Worm (Caenorhabditis elegans) whole organism, young adult: Measurements from ENCODE around the gene daf-22.

ENCODE experiments used
- B0035.1 ChIP-seq: sonication (generic microtip); optimal IDR thresholded peaks from 2 replicates; lab custom pipeline; 2016; ENCODE audit warnings: missing genetic modification characterization, mild to moderate bottlenecking, missing compliant biosample characterization, missing genotype, missing genetic modification reagents
- F23B12.7 ChIP-seq: sonication (generic microtip); optimal IDR thresholded peaks from 2 replicates; lab custom pipeline; 2017; ENCODE audit warnings: missing genetic modification characterization, mild to moderate bottlenecking, missing compliant biosample characterization, antibody characterized with exemption, moderate library complexity; ENCODE audit not compliant: insufficient read depth
- F49E8.2 ChIP-seq: sonication (generic microtip); optimal IDR thresholded peaks from 3 replicates; lab custom pipeline; 2017; ENCODE audit warnings: missing genetic modification characterization, mild to moderate bottlenecking, missing compliant biosample characterization, antibody characterized with exemption, moderate library complexity; ENCODE audit not compliant: insufficient read depth
- F57A8.1 ChIP-seq: fragments of 200-800 bp; sonication (Bioruptor generic); optimal IDR thresholded peaks from 2 replicates; lab custom pipeline; 2018; ENCODE audit warnings: mild to moderate bottlenecking, missing genetic modification characterization, moderate library complexity, missing compliant biosample characterization
- K12H6.12 ChIP-seq: fragments of 200-800 bp; sonication (Bioruptor generic); optimal IDR thresholded peaks from 2 replicates; lab custom pipeline; 2018; ENCODE audit warnings: mild to moderate bottlenecking, missing genetic modification characterization, missing compliant biosample characterization
- T26A5.8 ChIP-seq: sonication (generic microtip); optimal IDR thresholded peaks from 2 replicates; lab custom pipeline; 2016; ENCODE audit warnings: missing genetic modification characterization, missing compliant biosample characterization
- Y53G8AR.9 ChIP-seq: fragments of 200-800 bp; sonication (Bioruptor generic); conservative IDR thresholded peaks from 2 replicates; pipeline ENCODE4 v1.3.6; 2022; ENCODE audit warnings: missing genetic modification reagents, missing genetic modification characterization, missing compliant biosample characterization
- Y56A3A.18 ChIP-seq: fragments of 200-800 bp; sonication (Bioruptor generic); IDR thresholded peaks from 2 replicates; pipeline ENCODE4 v1.3.6; 2022; ENCODE audit warnings: missing genetic modification reagents, missing genetic modification characterization, missing compliant biosample characterization
- ZK185.1 ChIP-seq: sonication (generic microtip); optimal IDR thresholded peaks from 2 replicates; lab custom pipeline; 2016; ENCODE audit warnings: mild to moderate bottlenecking, missing genetic modification characterization, missing compliant biosample characterization; ENCODE audit not compliant: poor library complexity, severe bottlenecking
- ama-1 ChIP-seq, 3 experiments: fragments of 150-350 bp in 1 of 3; sonication (generic microtip) in 2 of 3; optimal IDR thresholded peaks; 2 replicates each; lab custom pipeline; 2014 to 2018; ENCODE audit warnings: missing biosample characterization in 2 of 3, missing genetic modification characterization in 2 of 3, missing genetic modification reagents in 2 of 3
- aptf-3 ChIP-seq: fragments of 200-800 bp; sonication (Bioruptor generic); IDR thresholded peaks from 2 replicates; pipeline ENCODE4 v1.3.6; 2022; ENCODE audit warnings: missing genetic modification characterization, missing compliant biosample characterization
- athp-1 ChIP-seq: sonication (generic microtip); optimal IDR thresholded peaks from 2 replicates; lab custom pipeline; 2017; ENCODE audit warnings: mild to moderate bottlenecking, missing genetic modification characterization, missing compliant biosample characterization
- attf-6 ChIP-seq: fragments of 200-800 bp; sonication (Bioruptor generic); IDR thresholded peaks from 2 replicates; pipeline ENCODE4 v1.3.6; 2022; ENCODE audit warnings: missing genetic modification reagents, missing genetic modification characterization, missing compliant biosample characterization
- ccch-3 ChIP-seq: fragments of 200-800 bp; sonication (Bioruptor generic); optimal IDR thresholded peaks from 2 replicates; lab custom pipeline; 2018; ENCODE audit warnings: mild to moderate bottlenecking, missing genetic modification characterization, missing compliant biosample characterization
- ceh-91 ChIP-seq: fragments of 200-800 bp; sonication (Bioruptor generic); IDR thresholded peaks from 2 replicates; pipeline ENCODE4 v1.3.6; 2022; ENCODE audit warnings: missing genetic modification reagents, missing genetic modification characterization, missing compliant biosample characterization
- egl-18 ChIP-seq: fragments of 200-800 bp; sonication (Bioruptor generic); IDR thresholded peaks from 2 replicates; pipeline ENCODE4 v1.3.6; 2022; ENCODE audit warnings: missing genetic modification reagents, missing genetic modification characterization, missing compliant biosample characterization
- egl-44 ChIP-seq: fragments of 200-800 bp; sonication (Bioruptor generic); IDR thresholded peaks from 2 replicates; pipeline ENCODE4 v1.3.6; 2022; ENCODE audit warnings: missing genetic modification reagents, missing genetic modification characterization, missing compliant biosample characterization
- hsf-1 ChIP-seq: fragments of 200-800 bp; sonication (Bioruptor generic); IDR thresholded peaks from 2 replicates; pipeline ENCODE4 v1.3.6; 2022; ENCODE audit warnings: missing genetic modification reagents, missing genetic modification characterization, missing compliant biosample characterization
- let-526 ChIP-seq: fragments of 200-800 bp; sonication (Bioruptor generic); IDR thresholded peaks from 2 replicates; pipeline ENCODE4 v1.3.6; 2022; ENCODE audit warnings: missing genetic modification reagents, missing genetic modification characterization, missing compliant biosample characterization
- lin-26 ChIP-seq: fragments of 200-800 bp; sonication (Bioruptor generic); IDR thresholded peaks from 2 replicates; pipeline ENCODE4 v1.3.6; 2022; ENCODE audit warnings: missing genetic modification reagents, missing genetic modification characterization, missing compliant biosample characterization
- lin-35 ChIP-seq, 3 experiments: fragments of 150-350 bp in 2 of 3; sonication (generic microtip) in 1 of 3; optimal IDR thresholded peaks; 2 replicates each; lab custom pipeline; 2014 to 2018; ENCODE audit warnings: missing biosample characterization in 3 of 3, missing genetic modification characterization in 3 of 3, missing genetic modification reagents in 3 of 3
- lin-40 ChIP-seq: sonication (generic microtip); optimal IDR thresholded peaks from 2 replicates; lab custom pipeline; 2016; ENCODE audit warnings: missing genetic modification characterization, mild to moderate bottlenecking, missing compliant biosample characterization, missing genotype, missing genetic modification reagents
- lin-54 ChIP-seq: fragments of 200-800 bp; sonication (Bioruptor generic); optimal IDR thresholded peaks from 2 replicates; lab custom pipeline; 2018; ENCODE audit warnings: mild to moderate bottlenecking, missing genetic modification characterization, missing compliant biosample characterization
- lsl-1 ChIP-seq: fragments of 200-800 bp; sonication (Bioruptor generic); optimal IDR thresholded peaks from 2 replicates; lab custom pipeline; 2018; ENCODE audit warnings: mild to moderate bottlenecking, missing genetic modification characterization, moderate library complexity, missing compliant biosample characterization
- lsy-27 ChIP-seq: sonication (generic microtip); optimal IDR thresholded peaks from 2 replicates; lab custom pipeline; 2017; ENCODE audit warnings: missing genetic modification characterization, mild to moderate bottlenecking, missing compliant biosample characterization, antibody characterized with exemption, missing genotype, borderline replicate concordance; ENCODE audit not compliant: insufficient read depth
- madf-6 ChIP-seq: fragments of 200-800 bp; sonication (Bioruptor generic); IDR thresholded peaks from 2 replicates; pipeline ENCODE4 v1.3.6; 2022; ENCODE audit warnings: missing genetic modification reagents, missing genetic modification characterization, missing compliant biosample characterization
- mcd-1 ChIP-seq: fragments of 200-800 bp; sonication (Bioruptor generic); IDR thresholded peaks from 2 replicates; pipeline ENCODE4 v1.3.6; 2022; ENCODE audit warnings: missing genetic modification reagents, missing genetic modification characterization, missing compliant biosample characterization
- mxl-1 ChIP-seq: sonication (generic microtip); optimal IDR thresholded peaks from 2 replicates; lab custom pipeline; 2016; ENCODE audit warnings: missing genetic modification characterization, missing compliant biosample characterization
- nfya-1 ChIP-seq: sonication (generic microtip); optimal IDR thresholded peaks from 2 replicates; lab custom pipeline; 2017; ENCODE audit warnings: antibody characterized with exemption, missing compliant biosample characterization, missing genetic modification characterization, borderline replicate concordance; ENCODE audit not compliant: insufficient read depth
- nfya-2 ChIP-seq: fragments of 200-800 bp; sonication (Bioruptor generic); IDR thresholded peaks from 2 replicates; pipeline ENCODE4 v1.3.6; 2022; ENCODE audit warnings: missing genetic modification reagents, missing genetic modification characterization, missing compliant biosample characterization
- nhr-120 ChIP-seq: fragments of 200-800 bp; sonication (Bioruptor generic); IDR thresholded peaks from 2 replicates; pipeline ENCODE4 v1.3.6; 2022; ENCODE audit warnings: missing genetic modification characterization, missing compliant biosample characterization
- nhr-80 ChIP-seq: sonication (generic microtip); optimal IDR thresholded peaks from 2 replicates; lab custom pipeline; 2016; ENCODE audit warnings: missing genetic modification characterization, missing compliant biosample characterization
- nhr-90 ChIP-seq: sonication (generic microtip); optimal IDR thresholded peaks from 2 replicates; lab custom pipeline; 2016; ENCODE audit warnings: missing genotype, mild to moderate bottlenecking, missing genetic modification characterization, missing compliant biosample characterization
- pbrm-1 ChIP-seq: fragments of 200-800 bp; sonication (Bioruptor generic); IDR thresholded peaks from 2 replicates; pipeline ENCODE4 v1.3.6; 2022; ENCODE audit warnings: missing genetic modification reagents, missing genetic modification characterization, missing compliant biosample characterization
- rpc-1 ChIP-seq, 2 experiments: fragments of 150-350 bp in 1 of 2; sonication (generic microtip) in 1 of 2; optimal IDR thresholded peaks; 2 replicates each; lab custom pipeline; 2014 to 2018; ENCODE audit warnings: missing biosample characterization in 1 of 2, missing genetic modification characterization in 1 of 2, missing genetic modification reagents in 1 of 2, missing genotype in 1 of 2
- sea-2 ChIP-seq: fragments of 200-800 bp; sonication (Bioruptor generic); IDR thresholded peaks from 2 replicates; pipeline ENCODE4 v1.3.6; 2022; ENCODE audit warnings: missing genetic modification characterization, missing compliant biosample characterization
- snpc-1.1 ChIP-seq: sonication (generic microtip); optimal IDR thresholded peaks from 2 replicates; lab custom pipeline; 2017; ENCODE audit warnings: missing genetic modification characterization, mild to moderate bottlenecking, missing compliant biosample characterization, antibody characterized with exemption, moderate library complexity, missing genotype, missing genetic modification reagents; ENCODE audit not compliant: insufficient read depth
- snpc-3.4 ChIP-seq: sonication (generic microtip); optimal IDR thresholded peaks from 2 replicates; lab custom pipeline; 2017; ENCODE audit warnings: missing genetic modification characterization, mild to moderate bottlenecking, missing compliant biosample characterization, antibody characterized with exemption, moderate library complexity, missing genotype, missing genetic modification reagents
- snpc-4 ChIP-seq, 5 experiments: fragments of 150-350 bp in 1 of 5; sonication (generic microtip) in 4 of 5; optimal IDR thresholded peaks; 2 replicates each; lab custom pipeline; 2014 to 2018; ENCODE audit warnings: missing genetic modification characterization in 5 of 5, missing biosample characterization in 3 of 5, antibody characterized with exemption in 2 of 5, mild to moderate bottlenecking in 2 of 5, missing compliant biosample characterization in 2 of 5, missing genotype in 2 of 5, moderate library complexity in 2 of 5, missing genetic modification reagents in 1 of 5
- sptf-2 ChIP-seq: fragments of 200-800 bp; sonication (Bioruptor generic); optimal IDR thresholded peaks from 2 replicates; lab custom pipeline; 2018; ENCODE audit warnings: mild to moderate bottlenecking, missing genetic modification characterization, missing compliant biosample characterization
- tbx-9 ChIP-seq: sonication (generic microtip); optimal IDR thresholded peaks from 2 replicates; lab custom pipeline; 2016; ENCODE audit warnings: borderline replicate concordance, missing genetic modification characterization, inconsistent platforms, missing compliant biosample characterization
- unc-62 ChIP-seq: fragments of 150-350 bp; optimal IDR thresholded peaks from 2 replicates; lab custom pipeline; 2014; ENCODE audit warnings: missing biosample characterization, missing genetic modification reagents, missing genetic modification characterization
- zfh-2 ChIP-seq: fragments of 200-800 bp; sonication (Bioruptor generic); conservative IDR thresholded peaks from 2 replicates; pipeline ENCODE4 v1.3.6; 2022; ENCODE audit warnings: missing genetic modification reagents, missing genetic modification characterization, missing compliant biosample characterization
- ztf-22 ChIP-seq: fragments of 200-800 bp; sonication (Bioruptor generic); optimal IDR thresholded peaks from 2 replicates; lab custom pipeline; 2018; ENCODE audit warnings: mild to moderate bottlenecking, missing genetic modification characterization, moderate library complexity, missing compliant biosample characterization
- ztf-26 ChIP-seq: sonication (generic microtip); optimal IDR thresholded peaks from 2 replicates; lab custom pipeline; 2017; ENCODE audit warnings: missing genetic modification characterization, missing compliant biosample characterization
- ztf-28 ChIP-seq: fragments of 200-800 bp; sonication (Bioruptor generic); IDR thresholded peaks from 2 replicates; pipeline ENCODE4 v1.3.6; 2022; ENCODE audit warnings: missing genetic modification reagents, missing genetic modification characterization, missing compliant biosample characterization
- ztf-3 ChIP-seq: fragments of 200-800 bp; sonication (Bioruptor generic); optimal IDR thresholded peaks from 2 replicates; lab custom pipeline; 2018; ENCODE audit warnings: mild to moderate bottlenecking, missing genetic modification characterization, missing compliant biosample characterization

daf-22 gene

ce11 chrII:12459422-12459821, 33.9 kb upstream of the daf-22 start, which contains the start of gene tag-281 (continued):
- TF ChIP-seq ama-1 (optimal IDR thresholded peaks at IDR 0.05; lab: Kevin White, UChicago) (no peak), ama-1 (GFP tag; optimal IDR thresholded peaks at IDR 0.05; lab: Kevin White, UChicago) (no peak), lsl-1 (GFP tag; lab: Kevin White, UChicago) (peak; percentile 66), Y53G8AR.9 (peak; percentile 50; the same call in 1 of the 2 replicates), F23B12.7 (tag; lab: Kevin White, UChicago) (no peak), Y56A3A.18 (no peak), ZK185.1 (tag; lab: Kevin White, UChicago) (no peak), aptf-3 (GFP tag; lab: Robert Waterston, UW) (no peak), snpc-1.1 (peak; percentile 39), hsf-1 (GFP tag; lab: Robert Waterston, UW) (peak; percentile 53), nhr-80 (tag; lab: Kevin White, UChicago) (no peak), zfh-2 (GFP tag; lab: Robert Waterston, UW) (no peak), sea-2 (GFP tag; lab: Robert Waterston, UW) (no peak), nhr-90 (no peak), egl-18 (GFP tag; lab: Robert Waterston, UW) (no peak), lin-35 (GFP tag; optimal IDR thresholded peaks at IDR 0.05; lab: Kevin White, UChicago) (peak; percentile 36 to 96 (median 75)), rpc-1 (optimal IDR thresholded peaks at IDR 0.05; lab: Kevin White, UChicago) (no peak), rpc-1 (tag; optimal IDR thresholded peaks at IDR 0.05; lab: Kevin White, UChicago) (no peak), ztf-3 (GFP tag; lab: Kevin White, UChicago) (no peak), lin-26 (GFP tag; lab: Robert Waterston, UW) (no peak), lin-40 (tag; lab: Kevin White, UChicago) (no peak), ztf-22 (no peak), lin-54 (GFP tag; lab: Kevin White, UChicago) (peak; percentile 97), sptf-2 (GFP tag; lab: Kevin White, UChicago) (no peak), B0035.1 (tag; lab: Kevin White, UChicago) (no peak), F57A8.1 (GFP tag; lab: Kevin White, UChicago) (no peak), mxl-1 (no peak), ztf-28 (GFP tag; lab: Robert Waterston, UW) (no peak), F49E8.2 (tag; lab: Kevin White, UChicago) (peak; percentile 41), let-526 (GFP tag; lab: Robert Waterston, UW) (no peak), nfya-2 (GFP tag; lab: Robert Waterston, UW) (no peak), ceh-91 (GFP tag; lab: Robert Waterston, UW) (peak; percentile 35; the same call in 1 of the 2 replicates), pbrm-1 (GFP tag; lab: Robert Waterston, UW) (peak; percentile 66; the same call in 1 of the 2 replicates), ccch-3 (no peak), ztf-26 (tag; lab: Kevin White, UChicago) (no peak), nhr-120 (GFP tag; lab: Robert Waterston, UW) (no peak)

ce11 chrII:12457275-12457674, 31.8 kb upstream of the daf-22 start, which contains the start of gene sre-38:
TSS of gene sre-38 (plus strand) at chrII:12457575.
- TF ChIP-seq unc-62 (GFP tag; lab: Kevin White, UChicago), result no peak
- no peak for TF ChIP-seq mcd-1 (GFP tag; lab: Robert Waterston, UW)
- TF ChIP-seq K12H6.12 (tag; lab: Kevin White, UChicago), result no peak
- no peak for TF ChIP-seq attf-6 (GFP tag; lab: Robert Waterston, UW)
- TF ChIP-seq egl-44, result no peak
- TF ChIP-seq lsy-27 (tag; lab: Kevin White, UChicago), result no peak
- TF ChIP-seq nfya-1 (tag; lab: Kevin White, UChicago), result no peak
- TF ChIP-seq Y56A3A.18, result no peak
- no peak for TF ChIP-seq T26A5.8 (tag; lab: Kevin White, UChicago)
- no peak for TF ChIP-seq snpc-4 (GFP tag; optimal IDR thresholded peaks at IDR 0.05; lab: Kevin White, UChicago)
- TF ChIP-seq snpc-4 (tag; optimal IDR thresholded peaks at IDR 0.05; lab: Kevin White, UChicago), result no peak
- TF ChIP-seq ztf-28 (GFP tag; lab: Robert Waterston, UW), result no peak
- no peak for TF ChIP-seq snpc-3.4 (tag; lab: Kevin White, UChicago)
- TF ChIP-seq athp-1 (tag; lab: Kevin White, UChicago), result no peak
- TF ChIP-seq ztf-3 (GFP tag; lab: Kevin White, UChicago), result no peak
- TF ChIP-seq tbx-9 (tag; lab: Kevin White, UChicago), result no peak
- no peak for TF ChIP-seq madf-6
